Fruit fly (Drosophila melanogaster) whole organism, embryonic: Measurements from ENCODE around the gene nmo.

Experiments used
- BEAF-32 ChIP-seq: fragments of 200-800 bp; sonication (Bioruptor generic); optimal IDR thresholded peaks from 3 replicates; lab custom pipeline; 2017; ENCODE audit warnings: missing biosample characterization, missing genetic modification characterization, mild to moderate bottlenecking, moderate library complexity, missing genetic modification reagents
- CG13296 ChIP-seq: fragments of 200-800 bp; sonication (Bioruptor generic); optimal IDR thresholded peaks from 3 replicates; lab custom pipeline; 2018; ENCODE audit warnings: missing biosample characterization, mild to moderate bottlenecking, missing genetic modification characterization
- CG1792 ChIP-seq: fragments of 200-800 bp; sonication (Bioruptor generic); optimal IDR thresholded peaks from 2 replicates; lab custom pipeline; 2016; ENCODE audit warnings: missing biosample characterization, missing genetic modification characterization
- CG18764 ChIP-seq: fragments of 200-800 bp; sonication (Bioruptor generic); optimal IDR thresholded peaks from 3 replicates; lab custom pipeline; 2016; ENCODE audit warnings: missing biosample characterization, missing genetic modification characterization
- CG2712 ChIP-seq: fragments of 200-800 bp; optimal IDR thresholded peaks from 3 replicates; lab custom pipeline; 2019; ENCODE audit warnings: missing biosample characterization, mild to moderate bottlenecking, missing genetic modification characterization, moderate library complexity
- CG31388 ChIP-seq: fragments of 200-800 bp; sonication (Bioruptor generic); optimal IDR thresholded peaks from 2 replicates; lab custom pipeline; 2016; ENCODE audit warnings: missing biosample characterization, missing genetic modification characterization
- CG31441 ChIP-seq: fragments of 200-800 bp; sonication (Bioruptor generic); IDR thresholded peaks from 2 replicates; pipeline ENCODE4 v1.3.6; 2022; ENCODE audit warnings: missing biosample characterization, missing genetic modification characterization
- CG3838 ChIP-seq: fragments of 200-800 bp; sonication (Bioruptor generic); optimal IDR thresholded peaks from 3 replicates; lab custom pipeline; 2016; ENCODE audit warnings: missing biosample characterization, missing genetic modification characterization
- CG7786 ChIP-seq: fragments of 200-800 bp; sonication (Bioruptor generic); optimal IDR thresholded peaks from 2 replicates; lab custom pipeline; 2016; ENCODE audit warnings: missing biosample characterization, missing genetic modification characterization
- CG7987 ChIP-seq: fragments of 200-800 bp; sonication (Bioruptor generic); optimal IDR thresholded peaks from 2 replicates; lab custom pipeline; 2018; ENCODE audit warnings: missing biosample characterization, mild to moderate bottlenecking, missing genetic modification characterization, moderate library complexity
- CG8089 ChIP-seq: fragments of 200-800 bp; sonication (Bioruptor generic); optimal IDR thresholded peaks from 3 replicates; lab custom pipeline; 2016; ENCODE audit warnings: missing biosample characterization, missing genetic modification characterization
- CG9797 ChIP-seq: fragments of 200-800 bp; sonication (Bioruptor generic); optimal IDR thresholded peaks from 3 replicates; lab custom pipeline; 2018; ENCODE audit warnings: missing biosample characterization, mild to moderate bottlenecking, missing genetic modification characterization
- CkIIα-i1 ChIP-seq: fragments of 200-800 bp; sonication (Bioruptor generic); IDR thresholded peaks from 2 replicates; pipeline ENCODE4 v1.3.6; 2022; ENCODE audit warnings: missing biosample characterization, missing genetic modification characterization
- D ChIP-seq, 2 experiments: fragments of 200-800 bp in 1 of 2; fragments of >200 bp in 1 of 2; sonication (Bioruptor generic) in 1 of 2; optimal IDR thresholded peaks; 2 replicates in 1 of 2; 3 replicates in 1 of 2; lab custom pipeline; 2017; ENCODE audit warnings: mild to moderate bottlenecking in 1 of 2, missing biosample characterization in 1 of 2, missing genetic modification characterization in 1 of 2, missing genetic modification reagents in 1 of 2
- D19B ChIP-seq: fragments of 200-800 bp; sonication (Bioruptor generic); optimal IDR thresholded peaks from 2 replicates; lab custom pipeline; 2017; ENCODE audit warnings: missing biosample characterization, mild to moderate bottlenecking, missing genetic modification characterization
- E2f2 ChIP-seq: fragments of 200-800 bp; sonication (Bioruptor generic); IDR thresholded peaks from 2 replicates; pipeline ENCODE4 v1.3.6; 2022; ENCODE audit warnings: missing biosample characterization, missing genetic modification characterization
- ERR ChIP-seq: fragments of 200-800 bp; sonication (Bioruptor generic); optimal IDR thresholded peaks from 2 replicates; lab custom pipeline; 2016; ENCODE audit warnings: missing biosample characterization, missing genetic modification characterization
- HLH3B ChIP-seq: fragments of 200-800 bp; sonication (Bioruptor generic); IDR thresholded peaks from 2 replicates; pipeline ENCODE4 v1.3.6; 2022; ENCODE audit warnings: missing biosample characterization, missing genetic modification characterization
- Hey ChIP-seq: fragments of 200-800 bp; sonication (Bioruptor generic); optimal IDR thresholded peaks from 3 replicates; lab custom pipeline; 2018; ENCODE audit warnings: missing biosample characterization, mild to moderate bottlenecking, missing genetic modification characterization
- HmgD ChIP-seq: fragments of 200-800 bp; sonication (Bioruptor generic); optimal IDR thresholded peaks from 3 replicates; lab custom pipeline; 2016; ENCODE audit warnings: missing biosample characterization, missing genetic modification characterization
- Hr51 ChIP-seq, 2 experiments: fragments of 200-800 bp; sonication (Bioruptor generic); optimal IDR thresholded peaks; 2 replicates in 1 of 2; 3 replicates in 1 of 2; lab custom pipeline; 2016 to 2018; ENCODE audit warnings: missing biosample characterization in 2 of 2, missing genetic modification characterization in 2 of 2, mild to moderate bottlenecking in 1 of 2, moderate library complexity in 1 of 2
- Myb ChIP-seq: fragments of 200-800 bp; sonication (Bioruptor generic); optimal IDR thresholded peaks from 2 replicates; lab custom pipeline; 2016; ENCODE audit warnings: missing biosample characterization, missing genetic modification characterization
- NfI ChIP-seq: fragments of 200-800 bp; sonication (Bioruptor generic); optimal IDR thresholded peaks from 3 replicates; lab custom pipeline; 2018; ENCODE audit warnings: missing biosample characterization, mild to moderate bottlenecking, missing genetic modification characterization, moderate library complexity
- Oli ChIP-seq: fragments of 200-800 bp; sonication (Bioruptor generic); optimal IDR thresholded peaks from 2 replicates; lab custom pipeline; 2018; ENCODE audit warnings: missing biosample characterization, mild to moderate bottlenecking, missing genetic modification characterization, moderate library complexity
- Six4 ChIP-seq: fragments of 200-800 bp; sonication (Bioruptor generic); optimal IDR thresholded peaks from 2 replicates; lab custom pipeline; 2016; ENCODE audit warnings: missing biosample characterization, missing genetic modification characterization
- Stat92E ChIP-seq, 3 experiments: fragments of >200 bp in 2 of 3; fragments of 200-800 bp in 1 of 3; sonication (Bioruptor generic) in 1 of 3; optimal IDR thresholded peaks; 2 replicates each; lab custom pipeline; 2017 to 2019; ENCODE audit warnings: missing biosample characterization in 3 of 3, missing genetic modification characterization in 3 of 3, mild to moderate bottlenecking in 1 of 3, moderate library complexity in 1 of 3
- Taf1 ChIP-seq: fragments of 200-800 bp; sonication (Bioruptor generic); IDR thresholded peaks from 2 replicates; pipeline ENCODE4 v1.3.6; 2022; ENCODE audit warnings: missing biosample characterization, missing genetic modification characterization
- Xbp1 ChIP-seq: fragments of 200-800 bp; sonication (Bioruptor generic); optimal IDR thresholded peaks from 3 replicates; lab custom pipeline; 2016; ENCODE audit warnings: missing biosample characterization, mild to moderate bottlenecking, missing genetic modification characterization
- bowl ChIP-seq: fragments of 200-800 bp; sonication (Bioruptor generic); IDR thresholded peaks from 2 replicates; pipeline ENCODE4 v1.3.6; 2022; ENCODE audit warnings: missing biosample characterization, missing genetic modification characterization
- cas ChIP-seq: fragments of 200-800 bp; sonication (Bioruptor generic); IDR thresholded peaks from 2 replicates; pipeline ENCODE4 v1.3.6; 2022; ENCODE audit warnings: missing biosample characterization, missing genetic modification characterization
- caup ChIP-seq: fragments of 200-800 bp; sonication (Bioruptor generic); optimal IDR thresholded peaks from 3 replicates; lab custom pipeline; 2017; ENCODE audit warnings: missing biosample characterization, mild to moderate bottlenecking, missing genetic modification characterization, moderate library complexity; ENCODE audit not compliant: severe bottlenecking
- ci ChIP-seq: fragments of 200-800 bp; sonication (Bioruptor generic); IDR thresholded peaks from 3 replicates; pipeline ENCODE4 v1.3.6; 2022; ENCODE audit warnings: missing biosample characterization, missing genetic modification characterization
- da ChIP-seq: fragments of 200-800 bp; sonication (Bioruptor generic); optimal IDR thresholded peaks from 2 replicates; lab custom pipeline; 2016; ENCODE audit warnings: missing biosample characterization, missing genetic modification characterization
- dm ChIP-seq: fragments of 200-800 bp; sonication (Bioruptor generic); optimal IDR thresholded peaks from 3 replicates; lab custom pipeline; 2016; ENCODE audit warnings: missing biosample characterization, missing genetic modification characterization
- eve ChIP-seq, 2 experiments: fragments of >200 bp; optimal IDR thresholded peaks; 2 replicates each; lab custom pipeline; 2017; ENCODE audit warnings: missing biosample characterization in 2 of 2, missing genetic modification characterization in 2 of 2
- gsb ChIP-seq: fragments of 200-800 bp; sonication (Bioruptor generic); IDR thresholded peaks from 2 replicates; pipeline ENCODE4 v1.3.6; 2022; ENCODE audit warnings: missing biosample characterization, missing genetic modification characterization
- h ChIP-seq: fragments of >200 bp; optimal IDR thresholded peaks from 2 replicates; lab custom pipeline; 2017
- hkb ChIP-seq, 2 experiments: fragments of 200-800 bp in 1 of 2; fragments of >200 bp in 1 of 2; sonication (Bioruptor generic) in 1 of 2; IDR thresholded peaks in 1 of 2; optimal IDR thresholded peaks in 1 of 2; 2 replicates each; pipeline versions ENCODE4 v1.3.6 to Lab custom; 2017 to 2022; ENCODE audit warnings: missing biosample characterization in 1 of 2, missing genetic modification characterization in 1 of 2
- lbe ChIP-seq: fragments of 200-800 bp; sonication (Bioruptor generic); optimal IDR thresholded peaks from 2 replicates; lab custom pipeline; 2016; ENCODE audit warnings: missing biosample characterization, mild to moderate bottlenecking, missing genetic modification characterization
- lilli ChIP-seq: fragments of 200-800 bp; sonication (Bioruptor generic); optimal IDR thresholded peaks from 3 replicates; lab custom pipeline; 2016; ENCODE audit warnings: missing biosample characterization, missing genetic modification characterization
- nau ChIP-seq: fragments of 200-800 bp; sonication (Bioruptor generic); optimal IDR thresholded peaks from 3 replicates; lab custom pipeline; 2017; ENCODE audit warnings: missing biosample characterization, mild to moderate bottlenecking, missing genetic modification characterization, missing genetic modification reagents
- nerfin-2 ChIP-seq: fragments of 200-800 bp; sonication (Bioruptor generic); IDR thresholded peaks from 2 replicates; pipeline ENCODE4 v1.3.6; 2022; ENCODE audit warnings: missing biosample characterization, missing genetic modification characterization; ENCODE audit not compliant: partially characterized antibody
- onecut ChIP-seq: fragments of 200-800 bp; sonication (Bioruptor generic); IDR thresholded peaks from 2 replicates; pipeline ENCODE4 v1.3.6; 2022; ENCODE audit warnings: missing biosample characterization, missing genetic modification characterization
- phol ChIP-seq: fragments of 200-800 bp; sonication (Bioruptor generic); optimal IDR thresholded peaks from 3 replicates; lab custom pipeline; 2018; ENCODE audit warnings: missing biosample characterization, mild to moderate bottlenecking, missing genetic modification characterization, moderate library complexity
- row ChIP-seq: fragments of 200-800 bp; sonication (Bioruptor generic); IDR thresholded peaks from 3 replicates; pipeline ENCODE4 v1.3.6; 2022; ENCODE audit warnings: missing biosample characterization, missing genetic modification characterization
- salm ChIP-seq: fragments of 200-800 bp; sonication (Bioruptor generic); optimal IDR thresholded peaks from 2 replicates; lab custom pipeline; 2018; ENCODE audit warnings: missing biosample characterization, mild to moderate bottlenecking, missing genetic modification characterization
- sens-2 ChIP-seq: fragments of 200-800 bp; sonication (Bioruptor generic); IDR thresholded peaks from 2 replicates; pipeline ENCODE4 v1.3.6; 2022; ENCODE audit warnings: missing biosample characterization, missing genetic modification characterization
- sr ChIP-seq: fragments of 200-800 bp; sonication (Bioruptor generic); IDR thresholded peaks from 3 replicates; pipeline ENCODE4 v1.3.6; 2022; ENCODE audit warnings: missing biosample characterization, missing genetic modification characterization
- stwl ChIP-seq: fragments of 200-800 bp; sonication (Bioruptor generic); optimal IDR thresholded peaks from 3 replicates; lab custom pipeline; 2018; ENCODE audit warnings: missing biosample characterization, mild to moderate bottlenecking, missing genetic modification characterization, moderate library complexity
- zfh2 ChIP-seq: fragments of 200-800 bp; sonication (Bioruptor generic); optimal IDR thresholded peaks from 2 replicates; lab custom pipeline; 2016; ENCODE audit warnings: missing biosample characterization, missing genetic modification characterization

nmo gene

dm6 chr3L:7976081-7976483, 2.8 kb upstream of the nmo start, which contains the start of the genes HP4 and CG8209 (continued):
- TF ChIP-seq Six4 (GFP tag; lab: Kevin White, UChicago) = peak; percentile 63
- no peak for TF ChIP-seq CG3838
- TF ChIP-seq caup (GFP tag; lab: Kevin White, UChicago) = peak; percentile 76
- peak; percentile 12 for TF ChIP-seq dm (GFP tag; lab: Kevin White, UChicago)
- peak; percentile 55 for TF ChIP-seq D19B (GFP tag; lab: Kevin White, UChicago)
- peak; percentile 47 for TF ChIP-seq CG7786 (GFP tag; lab: Kevin White, UChicago)
- TF ChIP-seq sr = no peak
- TF ChIP-seq ci (GFP tag; lab: Robert Waterston, UW) = peak; percentile 82
- TF ChIP-seq da (GFP tag; lab: Kevin White, UChicago) = peak; percentile 42
- TF ChIP-seq ERR (GFP tag; lab: Kevin White, UChicago) = no peak
- TF ChIP-seq CG31388 (GFP tag; lab: Kevin White, UChicago) = no peak
- peak; percentile 72 for TF ChIP-seq nerfin-2
- TF ChIP-seq zfh2 = peak; percentile 76
- TF ChIP-seq phol = peak; percentile 88
- peak; percentile 92 for TF ChIP-seq CG2712 (tag; lab: Kevin White, UChicago)
- peak; percentile 79 for TF ChIP-seq lilli (GFP tag; lab: Kevin White, UChicago)
- peak; percentile 85 for TF ChIP-seq BEAF-32
- no peak for TF ChIP-seq h (lab: Kevin White, UChicago)
- TF ChIP-seq CkIIα-i1 = no peak
- peak; percentile 78 for TF ChIP-seq CG13296
- peak; percentile 36 for TF ChIP-seq Myb
- TF ChIP-seq Hey (tag; lab: Kevin White, UChicago) = no peak
- peak; percentile 72 for TF ChIP-seq E2f2 (GFP tag; lab: Robert Waterston, UW)
- peak; percentile 77 for TF ChIP-seq cas (GFP tag; lab: Robert Waterston, UW)
- peak; percentile 60 for TF ChIP-seq nau
- TF ChIP-seq Stat92E (GFP tag; optimal IDR thresholded peaks at IDR 0.05; lab: Kevin White, UChicago) = peak in 1 of 3 experiments; percentile 34
- TF ChIP-seq CG18764 (GFP tag; lab: Kevin White, UChicago) = peak; percentile 61
- peak; percentile 34 for TF ChIP-seq CG7987
- TF ChIP-seq CG9797 (GFP tag; lab: Kevin White, UChicago) = peak; percentile 17
- TF ChIP-seq Oli (tag; lab: Kevin White, UChicago) = peak; percentile 72
- peak; percentile 80 for TF ChIP-seq NfI
- TF ChIP-seq gsb = 0 out of 2 replicates have a peak, but pooled peaks have one; percentile 5
- TF ChIP-seq lbe (GFP tag; lab: Kevin White, UChicago) = peak; percentile 85
- no peak for TF ChIP-seq HmgD
- peak; percentile 61; the same call in 1 of the 2 replicates for TF ChIP-seq Taf1
- TF ChIP-seq HLH3B = peak; percentile 84
- TF ChIP-seq CG1792 (GFP tag; lab: Kevin White, UChicago) = peak; percentile 23
- TF ChIP-seq sens-2 (GFP tag; lab: Robert Waterston, UW) = no peak
- peak; percentile 77 for TF ChIP-seq stwl (tag; lab: Kevin White, UChicago)
- no peak for TF ChIP-seq bowl (GFP tag; lab: Robert Waterston, UW)
- TF ChIP-seq eve (GFP tag; optimal IDR thresholded peaks at IDR 0.05; lab: Kevin White, UChicago) = no peak
- no peak for TF ChIP-seq D (optimal IDR thresholded peaks at IDR 0.05; lab: Kevin White, UChicago)
- peak; percentile 76 for TF ChIP-seq D (GFP tag; optimal IDR thresholded peaks at IDR 0.05; lab: Kevin White, UChicago)
- TF ChIP-seq onecut = peak; percentile 69
- TF ChIP-seq Xbp1 (GFP tag; lab: Kevin White, UChicago) = peak; percentile 86
- TF ChIP-seq salm (tag; lab: Kevin White, UChicago) = peak; percentile 59
- TF ChIP-seq hkb (optimal IDR thresholded peaks at IDR 0.05; lab: Kevin White, UChicago) = no peak
- TF ChIP-seq hkb (GFP tag; IDR thresholded peaks at IDR 0.05; lab: Robert Waterston, UW) = peak; percentile 83
- peak; percentile 95 for TF ChIP-seq row (GFP tag; lab: Robert Waterston, UW)
- TF ChIP-seq CG31441 = peak; percentile 91
- TF ChIP-seq Hr51 (GFP tag; optimal IDR thresholded peaks at IDR 0.05; lab: Kevin White, UChicago) = peak in 1 of 2 experiments; percentile 84
- TF ChIP-seq CG8089 (GFP tag; lab: Kevin White, UChicago) = no peak
